Fruit fly (Drosophila melanogaster): ENCODE measurements around the gene CG9215.

Gene CG9215

dm6 chrX:15626279-15626678, 43.6 kb upstream of the CG9215 start (continued):
- TF ChIP-seq CG2712 (tag; optimal IDR thresholded peaks at IDR 0.05) (peak; percentile 12), CG13424 (tag; optimal IDR thresholded peaks at IDR 0.05) (peak; percentile 22), slbo (GFP tag; IDR thresholded peaks at IDR 0.05) (peak; percentile 17; the same call in 1 of the 2 replicates), Lhr (GFP tag; optimal IDR thresholded peaks at IDR 0.05) (no peak), ssp (GFP tag; IDR thresholded peaks at IDR 0.05) (no peak), Hand (GFP tag; optimal IDR thresholded peaks at IDR 0.05) (no peak), CG16813 (GFP tag; IDR thresholded peaks at IDR 0.05; ENCODE audit: partially characterized antibody) (peak; percentile 7; the same call in 1 of the 3 replicates), pan (optimal IDR thresholded peaks at IDR 0.05) (no peak), pan (GFP tag; optimal IDR thresholded peaks at IDR 0.05 in 1 of 2, IDR thresholded peaks at IDR 0.05 in 1 of 2) (peak in 1 of 2 experiments; percentile 40), tgo (GFP tag; IDR thresholded peaks at IDR 0.05) (no peak), E2f2 (GFP tag; IDR thresholded peaks at IDR 0.05) (peak; percentile 30; the same call in 1 of the 2 replicates), CG2199 (GFP tag; IDR thresholded peaks at IDR 0.05) (peak; percentile 84; the same call in 2 of the 3 replicates), chinmo (GFP tag; IDR thresholded peaks at IDR 0.05; ENCODE audit: partially characterized antibody) (peak; percentile 86; the same call in 3 of the 4 replicates), CG18262 (tag; optimal IDR thresholded peaks at IDR 0.05) (peak; percentile 4), chm (GFP tag; IDR thresholded peaks at IDR 0.05) (0 out of 2 replicates have a peak, but pooled peaks have one; percentile 61), Ada2b (GFP tag; IDR thresholded peaks at IDR 0.05) (peak; percentile 18; the same call in 1 of the 2 replicates), nom (GFP tag; optimal IDR thresholded peaks at IDR 0.05) (peak; percentile 10), sens-2 (GFP tag; IDR thresholded peaks at IDR 0.05) (0 out of 2 replicates have a peak, but pooled peaks have one; percentile 10), CG15479 (GFP tag; optimal IDR thresholded peaks at IDR 0.05) (peak; percentile 52), sr (GFP tag; IDR thresholded peaks at IDR 0.05) (peak; percentile 94), CG11504 (tag; optimal IDR thresholded peaks at IDR 0.05) (peak; percentile 100), ci (GFP tag; IDR thresholded peaks at IDR 0.05) (peak; percentile 73; the same call in 2 of the 3 replicates), Dp (GFP tag; optimal IDR thresholded peaks at IDR 0.05) (no peak), unpg (GFP tag; optimal IDR thresholded peaks at IDR 0.05) (peak; percentile 9), CG12769 (tag; optimal IDR thresholded peaks at IDR 0.05) (peak; percentile 54), maf-S (GFP tag; optimal IDR thresholded peaks at IDR 0.05) (no peak), CG5180 (GFP tag; optimal IDR thresholded peaks at IDR 0.05) (peak; percentile 41), CG13894 (tag; optimal IDR thresholded peaks at IDR 0.05) (peak; percentile 78), Drgx (GFP tag; IDR thresholded peaks at IDR 0.05) (0 out of 2 replicates have a peak, but pooled peaks have one; percentile 14), ato (GFP tag; IDR thresholded peaks at IDR 0.05; ENCODE audit: partially characterized antibody) (0 out of 2 replicates have a peak, but pooled peaks have one; percentile 27), HLH4C (GFP tag; IDR thresholded peaks at IDR 0.05; ENCODE audit: partially characterized antibody) (peak; percentile 30; the same call in 1 of the 3 replicates), CG7357 (GFP tag; IDR thresholded peaks at IDR 0.05) (no peak), row (GFP tag; IDR thresholded peaks at IDR 0.05) (peak; percentile 14; the same call in 1 of the 3 replicates), seq (GFP tag; IDR thresholded peaks at IDR 0.05) (peak; percentile 45; the same call in 1 of the 2 replicates), Bgb (GFP tag; IDR thresholded peaks at IDR 0.05; ENCODE audit: partially characterized antibody) (peak; percentile 60; the same call in 1 of the 2 replicates), CG18764 (GFP tag; optimal IDR thresholded peaks at IDR 0.05) (peak; percentile 39), Optix (GFP tag; IDR thresholded peaks at IDR 0.05) (peak; percentile 40; the same call in 1 of the 3 replicates), Scr (GFP tag; IDR thresholded peaks at IDR 0.05; ENCODE audit: partially characterized antibody) (peak; percentile 37; the same call in 1 of the 2 replicates), CG11696 (GFP tag; IDR thresholded peaks at IDR 0.05) (no peak), Dip2 (GFP tag; IDR thresholded peaks at IDR 0.05) (no peak), vvl (GFP tag; IDR thresholded peaks at IDR 0.05) (peak; percentile 52), prd (optimal IDR thresholded peaks at IDR 0.05) (no peak), prd (GFP tag; IDR thresholded peaks at IDR 0.05) (0 out of 3 replicates have a peak, but pooled peaks have one; percentile 14), knrl (GFP tag; IDR thresholded peaks at IDR 0.05; ENCODE audit: partially characterized antibody) (peak; percentile 44; the same call in 2 of the 3 replicates), CG7839 (tag; optimal IDR thresholded peaks at IDR 0.05) (peak; percentile 7), lab (GFP tag; optimal IDR thresholded peaks at IDR 0.05) (peak; percentile 31), CG2678 (tag; optimal IDR thresholded peaks at IDR 0.05) (peak; percentile 13), CG6175 (GFP tag; IDR thresholded peaks at IDR 0.05) (0 out of 3 replicates have a peak, but pooled peaks have one; percentile 17), Med (GFP tag) (peak; percentile 90)

Data from whole organism, embryonic.